Worm (Caenorhabditis elegans) whole organism, L4/young adult: Measurements from ENCODE around the gene col-155.

Source experiments
- dao-5 ChIP-seq: sonication (generic microtip); optimal IDR thresholded peaks from 2 replicates; lab custom pipeline; 2016; ENCODE audit warnings: missing genotype, missing genetic modification characterization, moderate library complexity, missing compliant biosample characterization
- him-1 ChIP-seq: sonication (generic microtip); optimal IDR thresholded peaks from 2 replicates; lab custom pipeline; 2016; ENCODE audit warnings: missing genotype, missing genetic modification reagents, missing genetic modification characterization, missing compliant biosample characterization

DNA sequence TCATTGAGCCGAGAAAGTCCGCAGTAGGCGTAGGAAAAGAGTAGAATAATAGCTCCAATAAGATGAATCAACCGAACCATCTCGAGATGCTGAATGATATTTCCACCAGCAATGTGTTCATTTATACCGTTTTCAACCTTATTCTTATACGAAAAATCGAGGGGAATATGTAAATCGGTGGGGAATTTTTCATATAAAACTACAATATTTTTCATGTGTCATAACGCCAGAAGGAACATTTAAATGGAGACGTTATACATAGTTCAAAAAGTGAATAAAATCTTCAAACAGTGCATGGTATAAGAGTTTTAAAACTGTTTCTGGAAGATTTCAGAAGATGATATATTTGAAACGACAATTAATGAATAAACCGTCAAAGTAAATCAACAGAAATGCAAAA, 12.9 kb upstream of the col-155 start, which contains the start of gene nas-19:
- TF ChIP-seq him-1 = no peak
- TF ChIP-seq dao-5 (tag; lab: Kevin White, UChicago) = no peak
